Fruit fly (Drosophila melanogaster): ENCODE results near the gene CG18304.

CG18304 gene

DNA sequence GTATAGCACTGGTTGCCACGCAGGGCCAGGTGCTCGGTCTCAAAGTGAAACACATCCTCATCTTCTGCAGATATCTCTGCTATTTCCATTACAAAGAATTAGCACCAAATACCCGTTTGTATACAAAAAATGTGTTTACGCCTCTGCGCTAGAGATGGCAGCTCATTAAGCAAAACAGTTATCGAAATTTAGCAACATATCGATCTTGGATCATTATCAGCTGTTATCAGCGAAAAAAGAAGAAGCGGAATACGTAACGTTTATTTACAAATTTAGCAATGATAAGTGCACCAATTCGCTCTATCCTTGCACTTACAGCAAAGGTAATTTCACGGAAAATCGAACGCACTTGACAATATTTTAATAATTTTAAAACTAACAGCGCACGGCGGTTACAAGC lies 17.6 kb upstream of the CG18304 start, which contains the start of the genes Atac1 and Hmgcl (continued):
- no peak for TF ChIP-seq maf-S (GFP tag; optimal IDR thresholded peaks at IDR 0.05)
- peak; percentile 42 for TF ChIP-seq MESR4 (GFP tag; optimal IDR thresholded peaks at IDR 0.05)
- no peak for TF ChIP-seq jumu (GFP tag; optimal IDR thresholded peaks at IDR 0.05)
- TF ChIP-seq hkb (optimal IDR thresholded peaks at IDR 0.05) = no peak
- TF ChIP-seq hkb (GFP tag; IDR thresholded peaks at IDR 0.05) = no peak
- TF ChIP-seq bigmax (GFP tag; optimal IDR thresholded peaks at IDR 0.05) = no peak
- no peak for TF ChIP-seq CG16779 (GFP tag; IDR thresholded peaks at IDR 0.05)
- TF ChIP-seq Ets97D (GFP tag; optimal IDR thresholded peaks at IDR 0.05) = no peak
- TF ChIP-seq ttk (GFP tag; IDR thresholded peaks at IDR 0.05) = no peak
- no peak for TF ChIP-seq CG8089 (GFP tag; optimal IDR thresholded peaks at IDR 0.05)
- no peak for TF ChIP-seq gem (tag; optimal IDR thresholded peaks at IDR 0.05)
- peak; percentile 9; the same call in 1 of the 3 replicates for TF ChIP-seq row (GFP tag; IDR thresholded peaks at IDR 0.05)
- TF ChIP-seq trh (GFP tag; optimal IDR thresholded peaks at IDR 0.05) = no peak
- no peak for TF ChIP-seq CG11723 (GFP tag; optimal IDR thresholded peaks at IDR 0.05)
- TF ChIP-seq wek (GFP tag; optimal IDR thresholded peaks at IDR 0.05) = no peak
- no peak for TF ChIP-seq CG12391 (tag; optimal IDR thresholded peaks at IDR 0.05)
- peak; percentile 78 for TF ChIP-seq MBD-R2 (GFP tag; IDR thresholded peaks at IDR 0.05)
- TF ChIP-seq CG3726 (GFP tag; IDR thresholded peaks at IDR 0.05) = no peak
- TF ChIP-seq Lpt (GFP tag; optimal IDR thresholded peaks at IDR 0.05) = no peak
- no peak for TF ChIP-seq sob (GFP tag; IDR thresholded peaks at IDR 0.05)
- TF ChIP-seq H2.0 (GFP tag; IDR thresholded peaks at IDR 0.05) = no peak
- TF ChIP-seq abd-A (tag; optimal IDR thresholded peaks at IDR 0.05) = no peak
- TF ChIP-seq Camta (GFP tag; optimal IDR thresholded peaks at IDR 0.05) = no peak
- TF ChIP-seq CG17802 (tag; optimal IDR thresholded peaks at IDR 0.05) = no peak
- TF ChIP-seq ara (GFP tag; IDR thresholded peaks at IDR 0.05) = no peak
- TF ChIP-seq corto (GFP tag; optimal IDR thresholded peaks at IDR 0.05) = no peak
- no peak for TF ChIP-seq CG18011 (GFP tag; optimal IDR thresholded peaks at IDR 0.05)
- TF ChIP-seq CG8944 (GFP tag; optimal IDR thresholded peaks at IDR 0.05) = no peak
- no peak for TF ChIP-seq wdn (GFP tag; IDR thresholded peaks at IDR 0.05)
- no peak for TF ChIP-seq sima (GFP tag; optimal IDR thresholded peaks at IDR 0.05)
- no peak for TF ChIP-seq gsb-n (tag; optimal IDR thresholded peaks at IDR 0.05)
- no peak for TF ChIP-seq CG10431 (GFP tag; optimal IDR thresholded peaks at IDR 0.05)
- TF ChIP-seq Antp (GFP tag; optimal IDR thresholded peaks at IDR 0.05) = no peak
- no peak for TF ChIP-seq CG4360 (GFP tag; IDR thresholded peaks at IDR 0.05)
- no peak for TF ChIP-seq CG3407 (GFP tag; optimal IDR thresholded peaks at IDR 0.05)
- TF ChIP-seq CG3838 (GFP tag; optimal IDR thresholded peaks at IDR 0.05) = no peak
- TF ChIP-seq CG4617 (GFP tag; optimal IDR thresholded peaks at IDR 0.05; ENCODE audit: borderline replicate concordance) = no peak
- no peak for TF ChIP-seq CG31365 (tag; optimal IDR thresholded peaks at IDR 0.05)
- no peak for TF ChIP-seq hth (optimal IDR thresholded peaks at IDR 0.05)
- no peak for TF ChIP-seq Hey (tag; optimal IDR thresholded peaks at IDR 0.05)
- TF ChIP-seq salm (tag; optimal IDR thresholded peaks at IDR 0.05) = no peak
- no peak for TF ChIP-seq da (GFP tag; optimal IDR thresholded peaks at IDR 0.05)
- peak; percentile 14 for TF ChIP-seq CG2116 (GFP tag; optimal IDR thresholded peaks at IDR 0.05)
- no peak for TF ChIP-seq CG17359 (tag; optimal IDR thresholded peaks at IDR 0.05)
- no peak for TF ChIP-seq CG8478 (optimal IDR thresholded peaks at IDR 0.05)
- no peak for TF ChIP-seq Poxn (GFP tag; IDR thresholded peaks at IDR 0.05)
- no peak for TF ChIP-seq psq (GFP tag; optimal IDR thresholded peaks at IDR 0.05)
- TF ChIP-seq CG13775 (GFP tag; optimal IDR thresholded peaks at IDR 0.05) = peak; percentile 92
- no peak for TF ChIP-seq CG17912 (GFP tag; optimal IDR thresholded peaks at IDR 0.05)
- no peak for TF ChIP-seq CG5245 (GFP tag; optimal IDR thresholded peaks at IDR 0.05)
- no peak for TF ChIP-seq CG17612 (GFP tag; IDR thresholded peaks at IDR 0.05)
- peak; percentile 46; the same call in 1 of the 2 replicates for TF ChIP-seq unc-4 (GFP tag; IDR thresholded peaks at IDR 0.05; ENCODE audit: partially characterized antibody)
- TF ChIP-seq CG12744 (GFP tag; optimal IDR thresholded peaks at IDR 0.05) = no peak
- TF ChIP-seq fd96Cb (tag; optimal IDR thresholded peaks at IDR 0.05) = no peak
